Fruit fly (Drosophila melanogaster): ENCODE measurements around the gene kuz.

kuz gene

DNA sequence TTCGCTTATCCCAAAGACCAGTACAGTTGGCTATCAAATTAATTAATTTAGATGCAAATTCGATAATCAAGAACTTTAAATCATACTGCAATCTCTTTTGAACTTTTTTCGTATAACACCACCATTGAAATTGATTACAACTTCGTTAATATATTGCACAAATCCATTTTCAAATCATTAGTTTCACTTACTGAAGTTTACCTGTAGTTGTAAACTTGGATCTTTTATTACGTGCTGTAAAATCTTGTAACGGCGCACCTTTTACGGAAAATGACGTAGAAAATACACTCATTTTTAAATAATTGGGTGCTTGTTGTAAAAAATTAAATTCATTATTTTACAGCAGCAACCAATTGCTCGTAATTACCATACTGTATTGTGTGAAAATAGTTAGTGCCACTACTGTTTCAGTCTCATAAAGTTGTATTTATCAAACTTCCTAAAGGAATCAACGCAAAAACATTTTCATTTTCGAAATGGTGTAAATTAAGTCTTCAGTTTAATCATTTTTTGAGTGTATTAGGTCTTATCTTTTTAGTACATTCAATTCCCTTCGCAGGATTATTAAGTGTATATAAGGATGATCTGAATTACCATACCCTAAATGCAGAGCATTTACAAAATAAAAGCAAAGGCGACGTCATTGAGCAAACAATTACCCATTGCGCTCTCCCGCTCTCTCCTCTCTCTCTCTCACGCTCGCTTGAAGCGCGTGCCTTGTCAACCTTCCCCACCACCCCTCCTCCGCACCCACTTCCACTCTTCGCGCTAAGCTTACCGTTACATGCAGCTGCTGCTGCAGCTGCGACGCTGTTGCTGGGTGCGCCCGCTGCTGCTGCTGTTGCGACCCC lies 37.5 kb upstream of the kuz start (continued):
- TF ChIP-seq Xrp1 (GFP tag; IDR thresholded peaks at IDR 0.05) = no peak; the same call in 1 of the 2 replicates
- no peak for TF ChIP-seq stc (GFP tag; IDR thresholded peaks at IDR 0.05)
- TF ChIP-seq Dip2 (GFP tag; IDR thresholded peaks at IDR 0.05) = no peak
- TF ChIP-seq btn (GFP tag; optimal IDR thresholded peaks at IDR 0.05) = peak; percentile 30
- peak; percentile 14 for TF ChIP-seq CG17568 (GFP tag; optimal IDR thresholded peaks at IDR 0.05)
- TF ChIP-seq CG4617 (GFP tag; optimal IDR thresholded peaks at IDR 0.05; ENCODE audit: borderline replicate concordance) = no peak
- peak; percentile 33 for TF ChIP-seq Hmr (GFP tag; optimal IDR thresholded peaks at IDR 0.05)
- TF ChIP-seq Nf-YB (GFP tag; optimal IDR thresholded peaks at IDR 0.05) = no peak
- peak; percentile 3 for TF ChIP-seq MTF-1 (GFP tag; optimal IDR thresholded peaks at IDR 0.05; ENCODE audit: borderline replicate concordance)
- TF ChIP-seq Med (GFP tag) = peak; percentile 84
- no peak for TF ChIP-seq CG11093 (GFP tag; IDR thresholded peaks at IDR 0.05)
- no peak for TF ChIP-seq CG18476 (GFP tag; optimal IDR thresholded peaks at IDR 0.05)
- peak; percentile 26 for TF ChIP-seq Bteb2 (GFP tag; optimal IDR thresholded peaks at IDR 0.05)
- no peak for TF ChIP-seq Nf-YA (GFP tag; IDR thresholded peaks at IDR 0.05)
- no peak for TF ChIP-seq NfI (GFP tag; optimal IDR thresholded peaks at IDR 0.05)
- TF ChIP-seq CG4820 (GFP tag; optimal IDR thresholded peaks at IDR 0.05) = no peak
- TF ChIP-seq CG3847 (GFP tag; IDR thresholded peaks at IDR 0.05) = peak; percentile 31; the same call in 1 of the 2 replicates
- no peak for TF ChIP-seq Deaf1 (tag; optimal IDR thresholded peaks at IDR 0.05)
- TF ChIP-seq nom (GFP tag; optimal IDR thresholded peaks at IDR 0.05) = peak; percentile 4
- peak; percentile 31 for TF ChIP-seq CG30403 (GFP tag; optimal IDR thresholded peaks at IDR 0.05)
- TF ChIP-seq Chrac-16 (GFP tag; optimal IDR thresholded peaks at IDR 0.05) = peak; percentile 13
- no peak for TF ChIP-seq CG10979 (tag; optimal IDR thresholded peaks at IDR 0.05)
- TF ChIP-seq CG4404 (GFP tag; IDR thresholded peaks at IDR 0.05) = no peak
- peak; percentile 63 for TF ChIP-seq gem (tag; optimal IDR thresholded peaks at IDR 0.05)
- no peak for TF ChIP-seq Mrtf (GFP tag; IDR thresholded peaks at IDR 0.05)
- TF ChIP-seq ci (GFP tag; IDR thresholded peaks at IDR 0.05) = peak; percentile 24; the same call in 2 of the 3 replicates
- TF ChIP-seq CG42726 (GFP tag; IDR thresholded peaks at IDR 0.05; ENCODE audit: partially characterized antibody) = 0 out of 2 replicates have a peak, but pooled peaks have one; percentile 19
- TF ChIP-seq Mad (GFP tag; optimal IDR thresholded peaks at IDR 0.05) = no peak
- TF ChIP-seq CG1024 (GFP tag; IDR thresholded peaks at IDR 0.05) = no peak
- TF ChIP-seq CG12299 (tag; optimal IDR thresholded peaks at IDR 0.05) = no peak
- TF ChIP-seq CG34376 (GFP tag; optimal IDR thresholded peaks at IDR 0.05) = no peak
- TF ChIP-seq Dek (tag; optimal IDR thresholded peaks at IDR 0.05) = no peak
- TF ChIP-seq CG6175 (GFP tag; IDR thresholded peaks at IDR 0.05) = peak; percentile 56; the same call in 2 of the 3 replicates
- no peak for TF ChIP-seq CG32772 (GFP tag; IDR thresholded peaks at IDR 0.05)
- no peak for TF ChIP-seq ash1 (GFP tag; optimal IDR thresholded peaks at IDR 0.05)
- no peak for TF ChIP-seq pum (GFP tag; optimal IDR thresholded peaks at IDR 0.05)
- TF ChIP-seq Vsx1 (GFP tag; optimal IDR thresholded peaks at IDR 0.05) = no peak
- TF ChIP-seq CG10959 (GFP tag; IDR thresholded peaks at IDR 0.05) = no peak
- no peak for TF ChIP-seq CG15011 (GFP tag; optimal IDR thresholded peaks at IDR 0.05)
- no peak for TF ChIP-seq CG6813 (GFP tag; optimal IDR thresholded peaks at IDR 0.05)
- TF ChIP-seq ind (GFP tag; optimal IDR thresholded peaks at IDR 0.05) = peak; percentile 36
- TF ChIP-seq otp (GFP tag; IDR thresholded peaks at IDR 0.05) = no peak
- no peak for TF ChIP-seq CG6854 (GFP tag; optimal IDR thresholded peaks at IDR 0.05)
- peak; percentile 38; the same call in 1 of the 2 replicates for TF ChIP-seq Drgx (GFP tag; IDR thresholded peaks at IDR 0.05)
- peak; percentile 19; the same call in 1 of the 2 replicates for TF ChIP-seq peb (GFP tag; IDR thresholded peaks at IDR 0.05)
- no peak for TF ChIP-seq hbn (GFP tag; IDR thresholded peaks at IDR 0.05; ENCODE audit: partially characterized antibody)
- no peak for TF ChIP-seq CG4328 (GFP tag; optimal IDR thresholded peaks at IDR 0.05)
- TF ChIP-seq bcd (GFP tag; optimal IDR thresholded peaks at IDR 0.05) = peak; percentile 7
- TF ChIP-seq ato (GFP tag; IDR thresholded peaks at IDR 0.05; ENCODE audit: partially characterized antibody) = peak; percentile 41; the same call in 1 of the 2 replicates
